Fruit fly (Drosophila melanogaster) whole organism, embryonic: ENCODE measurements around the gene Fibp.

ENCODE experiments used
- ATbp ChIP-seq: fragments of 200-800 bp; sonication (Bioruptor generic); optimal IDR thresholded peaks from 2 replicates; lab custom pipeline; 2017; ENCODE audit warnings: missing biosample characterization, mild to moderate bottlenecking, missing genetic modification characterization, missing genetic modification reagents
- Adf1 ChIP-seq: fragments of 200-800 bp; sonication (Bioruptor generic); IDR thresholded peaks from 2 replicates; pipeline ENCODE4 v1.3.6; 2022; ENCODE audit warnings: missing biosample characterization, missing genetic modification characterization
- Asciz ChIP-seq: fragments of 200-800 bp; sonication (Bioruptor generic); optimal IDR thresholded peaks from 2 replicates; lab custom pipeline; 2017; ENCODE audit warnings: missing biosample characterization, mild to moderate bottlenecking, missing genetic modification characterization, missing genetic modification reagents
- CG10209 ChIP-seq: fragments of 200-800 bp; sonication (Bioruptor generic); optimal IDR thresholded peaks from 3 replicates; lab custom pipeline; 2017; ENCODE audit warnings: missing biosample characterization, mild to moderate bottlenecking, missing genetic modification characterization, missing genetic modification reagents
- CG10366 ChIP-seq: fragments of 200-800 bp; sonication (Bioruptor generic); IDR thresholded peaks from 2 replicates; pipeline ENCODE4 v1.3.6; 2022; ENCODE audit warnings: missing biosample characterization, missing genetic modification characterization
- CG11560 ChIP-seq: fragments of 200-800 bp; sonication (Bioruptor generic); IDR thresholded peaks from 3 replicates; pipeline ENCODE4 v1.3.6; 2022; ENCODE audit warnings: missing biosample characterization, missing genetic modification characterization
- CG11723 ChIP-seq: fragments of 200-800 bp; sonication (Bioruptor generic); optimal IDR thresholded peaks from 2 replicates; lab custom pipeline; 2017; ENCODE audit warnings: missing biosample characterization, mild to moderate bottlenecking, missing genetic modification characterization
- CG12104 ChIP-seq: fragments of 200-800 bp; sonication (Bioruptor generic); optimal IDR thresholded peaks from 3 replicates; lab custom pipeline; 2016; ENCODE audit warnings: missing biosample characterization, missing genetic modification characterization
- CG12391 ChIP-seq: fragments of 200-800 bp; sonication (Bioruptor generic); optimal IDR thresholded peaks from 3 replicates; lab custom pipeline; 2018; ENCODE audit warnings: missing biosample characterization, mild to moderate bottlenecking, missing genetic modification characterization, moderate library complexity
- CG13296 ChIP-seq: fragments of 200-800 bp; sonication (Bioruptor generic); optimal IDR thresholded peaks from 3 replicates; lab custom pipeline; 2018; ENCODE audit warnings: missing biosample characterization, mild to moderate bottlenecking, missing genetic modification characterization
- CG15073 ChIP-seq: fragments of 200-800 bp; sonication (Bioruptor generic); optimal IDR thresholded peaks from 2 replicates; lab custom pipeline; 2016; ENCODE audit warnings: missing biosample characterization, missing genetic modification characterization
- CG1603 ChIP-seq: fragments of 200-800 bp; sonication (Bioruptor generic); optimal IDR thresholded peaks from 2 replicates; lab custom pipeline; 2019; ENCODE audit warnings: missing biosample characterization, mild to moderate bottlenecking, missing genetic modification characterization, moderate library complexity
- CG17802 ChIP-seq: fragments of 200-800 bp; sonication (Bioruptor generic); optimal IDR thresholded peaks from 2 replicates; lab custom pipeline; 2018; ENCODE audit warnings: missing biosample characterization, mild to moderate bottlenecking, missing genetic modification characterization, moderate library complexity
- CG18764 ChIP-seq: fragments of 200-800 bp; sonication (Bioruptor generic); optimal IDR thresholded peaks from 3 replicates; lab custom pipeline; 2016; ENCODE audit warnings: missing biosample characterization, missing genetic modification characterization
- CG2129 ChIP-seq: fragments of 200-800 bp; sonication (Bioruptor generic); IDR thresholded peaks from 2 replicates; pipeline ENCODE4 v1.3.6; 2022; ENCODE audit warnings: missing biosample characterization, missing genetic modification characterization; ENCODE audit not compliant: partially characterized antibody
- CG30020 ChIP-seq: fragments of 200-800 bp; optimal IDR thresholded peaks from 2 replicates; lab custom pipeline; 2019; ENCODE audit warnings: missing biosample characterization, mild to moderate bottlenecking, missing genetic modification characterization, moderate library complexity
- CG31388 ChIP-seq: fragments of 200-800 bp; sonication (Bioruptor generic); optimal IDR thresholded peaks from 2 replicates; lab custom pipeline; 2016; ENCODE audit warnings: missing biosample characterization, missing genetic modification characterization
- CG32532 ChIP-seq: fragments of 200-800 bp; sonication (Bioruptor generic); IDR thresholded peaks from 2 replicates; pipeline ENCODE4 v1.3.6; 2022; ENCODE audit warnings: missing biosample characterization, missing genetic modification characterization
- CG34224 ChIP-seq: fragments of 200-800 bp; sonication (Bioruptor generic); IDR thresholded peaks from 3 replicates; pipeline ENCODE4 v1.3.6; 2022; ENCODE audit warnings: missing biosample characterization, missing genetic modification characterization; ENCODE audit not compliant: partially characterized antibody
- CG3995 ChIP-seq: fragments of 200-800 bp; sonication (Bioruptor generic); optimal IDR thresholded peaks from 3 replicates; lab custom pipeline; 2016; ENCODE audit warnings: missing biosample characterization, missing genetic modification characterization
- CG4328 ChIP-seq: fragments of 200-800 bp; sonication (Bioruptor generic); optimal IDR thresholded peaks from 3 replicates; lab custom pipeline; 2017; ENCODE audit warnings: missing biosample characterization, missing genetic modification reagents, missing genetic modification characterization
- CG4854 ChIP-seq: fragments of 200-800 bp; sonication (Bioruptor generic); optimal IDR thresholded peaks from 2 replicates; lab custom pipeline; 2016; ENCODE audit warnings: missing biosample characterization, missing genetic modification characterization, inconsistent platforms
- CG6791 ChIP-seq: fragments of 200-800 bp; sonication (Bioruptor generic); IDR thresholded peaks from 3 replicates; pipeline ENCODE4 v1.3.6; 2022; ENCODE audit warnings: missing biosample characterization, missing genetic modification characterization; ENCODE audit not compliant: partially characterized antibody
- CG8924 ChIP-seq: fragments of 200-800 bp; optimal IDR thresholded peaks from 3 replicates; lab custom pipeline; 2019; ENCODE audit warnings: missing biosample characterization, mild to moderate bottlenecking, missing genetic modification characterization, moderate library complexity
- Dfd ChIP-seq, 2 experiments: fragments of >200 bp; optimal IDR thresholded peaks; 2 replicates each; lab custom pipeline; 2017; ENCODE audit warnings: missing biosample characterization in 2 of 2, missing genetic modification characterization in 2 of 2
- Doc2 ChIP-seq: fragments of 200-800 bp; sonication (Bioruptor generic); IDR thresholded peaks from 2 replicates; pipeline ENCODE4 v1.3.6; 2022; ENCODE audit warnings: missing biosample characterization, missing genetic modification characterization
- Ets65A ChIP-seq: fragments of 200-800 bp; sonication (Bioruptor generic); peaks from one replicate; lab custom pipeline; 2016; ENCODE audit warnings: missing biosample characterization, missing genetic modification characterization
- Ets97D ChIP-seq: fragments of 200-800 bp; sonication (Bioruptor generic); optimal IDR thresholded peaks from 3 replicates; lab custom pipeline; 2016; ENCODE audit warnings: missing biosample characterization, missing genetic modification characterization
- HLH4C ChIP-seq: fragments of 200-800 bp; sonication (Bioruptor generic); IDR thresholded peaks from 3 replicates; pipeline ENCODE4 v1.3.6; 2022; ENCODE audit warnings: missing biosample characterization, missing genetic modification characterization; ENCODE audit not compliant: partially characterized antibody
- HmgD ChIP-seq: fragments of 200-800 bp; sonication (Bioruptor generic); optimal IDR thresholded peaks from 3 replicates; lab custom pipeline; 2016; ENCODE audit warnings: missing biosample characterization, missing genetic modification characterization
- Hmx ChIP-seq: fragments of 200-800 bp; sonication (Bioruptor generic); optimal IDR thresholded peaks from 2 replicates; lab custom pipeline; 2016; ENCODE audit warnings: missing biosample characterization, missing genetic modification characterization
- Hr39 ChIP-seq: fragments of >200 bp; optimal IDR thresholded peaks from 2 replicates; lab custom pipeline; 2017
- Myb ChIP-seq: fragments of 200-800 bp; sonication (Bioruptor generic); optimal IDR thresholded peaks from 2 replicates; lab custom pipeline; 2016; ENCODE audit warnings: missing biosample characterization, missing genetic modification characterization
- Oaz ChIP-seq: fragments of 200-800 bp; sonication (Bioruptor generic); IDR thresholded peaks from 2 replicates; pipeline ENCODE4 v1.3.6; 2022; ENCODE audit warnings: missing biosample characterization, missing genetic modification characterization
- Poxn ChIP-seq: fragments of 200-800 bp; sonication (Bioruptor generic); IDR thresholded peaks from 2 replicates; pipeline ENCODE4 v1.3.6; 2022; ENCODE audit warnings: missing biosample characterization, missing genetic modification characterization
- TFAM ChIP-seq: fragments of 200-800 bp; sonication (Bioruptor generic); optimal IDR thresholded peaks from 2 replicates; lab custom pipeline; 2017; ENCODE audit warnings: missing biosample characterization, missing genetic modification characterization, inconsistent platforms
- aop ChIP-seq: fragments of 200-800 bp; sonication (Bioruptor generic); IDR thresholded peaks from 2 replicates; pipeline ENCODE4 v1.3.6; 2022; ENCODE audit warnings: missing biosample characterization, missing genetic modification characterization
- ash1 ChIP-seq: fragments of 200-800 bp; sonication (Bioruptor generic); optimal IDR thresholded peaks from 2 replicates; lab custom pipeline; 2018; ENCODE audit warnings: missing biosample characterization, mild to moderate bottlenecking, missing genetic modification characterization
- bowl ChIP-seq: fragments of 200-800 bp; sonication (Bioruptor generic); IDR thresholded peaks from 2 replicates; pipeline ENCODE4 v1.3.6; 2022; ENCODE audit warnings: missing biosample characterization, missing genetic modification characterization
- dm ChIP-seq: fragments of 200-800 bp; sonication (Bioruptor generic); optimal IDR thresholded peaks from 3 replicates; lab custom pipeline; 2016; ENCODE audit warnings: missing biosample characterization, missing genetic modification characterization
- fru ChIP-seq: fragments of >200 bp; optimal IDR thresholded peaks from 2 replicates; lab custom pipeline; 2017
- fu2 ChIP-seq: fragments of 200-800 bp; sonication (Bioruptor generic); optimal IDR thresholded peaks from 2 replicates; lab custom pipeline; 2016; ENCODE audit warnings: missing biosample characterization, missing genetic modification characterization
- grau ChIP-seq: fragments of 200-800 bp; optimal IDR thresholded peaks from 3 replicates; lab custom pipeline; 2019; ENCODE audit warnings: missing biosample characterization, mild to moderate bottlenecking, missing genetic modification characterization, moderate library complexity
- grn ChIP-seq: fragments of 200-800 bp; sonication (Bioruptor generic); optimal IDR thresholded peaks from 3 replicates; lab custom pipeline; 2017; ENCODE audit warnings: missing biosample characterization, missing genetic modification characterization
- lbe ChIP-seq: fragments of 200-800 bp; sonication (Bioruptor generic); optimal IDR thresholded peaks from 2 replicates; lab custom pipeline; 2016; ENCODE audit warnings: missing biosample characterization, mild to moderate bottlenecking, missing genetic modification characterization
- nerfin-1 ChIP-seq: fragments of 200-800 bp; sonication (Bioruptor generic); optimal IDR thresholded peaks from 3 replicates; lab custom pipeline; 2019; ENCODE audit warnings: missing biosample characterization, mild to moderate bottlenecking, missing genetic modification characterization, moderate library complexity
- row ChIP-seq: fragments of 200-800 bp; sonication (Bioruptor generic); IDR thresholded peaks from 3 replicates; pipeline ENCODE4 v1.3.6; 2022; ENCODE audit warnings: missing biosample characterization, missing genetic modification characterization
- tgo ChIP-seq: fragments of 200-800 bp; sonication (Bioruptor generic); IDR thresholded peaks from 3 replicates; pipeline ENCODE4 v1.3.6; 2022; ENCODE audit warnings: missing biosample characterization, missing genetic modification characterization
- unpg ChIP-seq: fragments of 200-800 bp; sonication (Bioruptor generic); optimal IDR thresholded peaks from 3 replicates; lab custom pipeline; 2018; ENCODE audit warnings: missing biosample characterization, mild to moderate bottlenecking, missing genetic modification characterization, moderate library complexity
- zf30C ChIP-seq: fragments of 200-800 bp; sonication (Bioruptor generic); optimal IDR thresholded peaks from 3 replicates; lab custom pipeline; 2018; ENCODE audit warnings: missing biosample characterization, mild to moderate bottlenecking, missing genetic modification characterization

Fibp gene

DNA sequence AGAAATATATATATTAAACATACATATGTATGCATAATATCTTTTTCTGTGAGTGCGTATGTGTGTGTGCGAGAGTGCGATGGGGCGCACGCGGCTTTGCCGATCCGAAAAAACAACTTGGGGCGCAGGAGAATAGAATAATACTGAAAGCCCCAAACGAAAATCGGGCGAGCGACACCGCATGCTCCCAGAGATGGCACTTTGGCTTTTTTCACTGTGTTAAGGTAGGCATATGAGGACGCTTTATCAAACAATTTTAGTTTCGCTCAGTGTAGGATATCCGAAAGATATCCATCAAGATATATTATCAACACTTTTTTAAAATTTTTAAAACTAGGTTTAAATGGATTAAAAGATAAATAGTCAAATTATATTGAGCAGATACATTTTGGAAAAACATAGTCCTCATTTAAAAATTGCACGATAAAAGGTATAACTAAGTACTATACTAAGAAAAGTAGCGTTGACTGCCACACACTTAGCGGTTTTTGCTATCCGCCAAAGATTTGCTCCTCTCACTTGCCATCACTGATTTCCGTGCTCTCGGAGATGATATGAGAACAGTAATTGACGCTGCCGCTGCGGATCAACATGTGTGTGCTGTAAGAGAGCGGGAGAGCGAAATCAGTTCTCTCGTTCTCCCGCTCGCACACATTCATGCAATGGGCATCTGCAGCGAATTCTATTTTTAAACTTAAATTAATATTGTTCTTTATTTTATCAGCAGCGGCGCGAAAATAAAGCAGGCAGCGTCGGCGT lies 26.7 kb downstream of the Fibp start (continued):
- TF ChIP-seq CG11560 (tag; lab: Robert Waterston, UW): no peak
- no peak for TF ChIP-seq CG15073 (GFP tag; lab: Kevin White, UChicago)
- peak; percentile 45 for TF ChIP-seq ATbp (GFP tag; lab: Kevin White, UChicago)
- TF ChIP-seq tgo (GFP tag; lab: Robert Waterston, UW): peak; percentile 26; the same call in 1 of the 3 replicates
- TF ChIP-seq CG30020 (tag; lab: Kevin White, UChicago): peak; percentile 37
- peak in 1 of 2 experiments; percentile 61 for TF ChIP-seq Dfd (GFP tag; optimal IDR thresholded peaks at IDR 0.05; lab: Kevin White, UChicago)
- peak; percentile 80 for TF ChIP-seq grau (tag; lab: Kevin White, UChicago)
- peak; percentile 19; the same call in 1 of the 2 replicates for TF ChIP-seq CG10366
- peak; percentile 33 for TF ChIP-seq CG17802 (tag; lab: Kevin White, UChicago)
- no peak for TF ChIP-seq HmgD
- TF ChIP-seq grn (GFP tag; lab: Kevin White, UChicago): no peak
- peak; percentile 95 for TF ChIP-seq row
- peak; percentile 13 for TF ChIP-seq Hmx (GFP tag; lab: Kevin White, UChicago)
- peak; percentile 96 for TF ChIP-seq Ets65A
- TF ChIP-seq fu2 (GFP tag; lab: Kevin White, UChicago): peak; percentile 58
- no peak for TF ChIP-seq bowl
- no peak for TF ChIP-seq CG31388 (GFP tag; lab: Kevin White, UChicago)
- TF ChIP-seq CG12104 (GFP tag; lab: Kevin White, UChicago): peak; percentile 48
- peak; percentile 34 for TF ChIP-seq CG3995 (GFP tag; lab: Kevin White, UChicago)
- TF ChIP-seq fru (lab: Kevin White, UChicago): no peak
- peak; percentile 6 for TF ChIP-seq Ets97D (GFP tag; lab: Kevin White, UChicago)
- peak; percentile 37; the same call in 1 of the 2 replicates for TF ChIP-seq CG32532 (GFP tag; lab: Robert Waterston, UW)
- TF ChIP-seq CG8924 (tag; lab: Kevin White, UChicago): peak; percentile 68
- peak; percentile 45 for TF ChIP-seq CG13296 (GFP tag; lab: Kevin White, UChicago)
- no peak for TF ChIP-seq ash1 (GFP tag; lab: Kevin White, UChicago)
- peak; percentile 69 for TF ChIP-seq dm (GFP tag; lab: Kevin White, UChicago)
- TF ChIP-seq CG2129 (GFP tag; lab: Robert Waterston, UW): no peak
- peak; percentile 21 for TF ChIP-seq CG4328 (GFP tag; lab: Kevin White, UChicago)
- no peak for TF ChIP-seq aop
- peak; percentile 78 for TF ChIP-seq CG12391 (tag; lab: Kevin White, UChicago)
- TF ChIP-seq Adf1 (GFP tag; lab: Robert Waterston, UW): no peak
- peak; percentile 22 for TF ChIP-seq Myb (GFP tag; lab: Kevin White, UChicago)
- peak; percentile 3 for TF ChIP-seq lbe
- TF ChIP-seq nerfin-1 (tag; lab: Kevin White, UChicago): peak; percentile 7
- no peak for TF ChIP-seq Hr39 (lab: Kevin White, UChicago)
- no peak for TF ChIP-seq Doc2 (GFP tag; lab: Robert Waterston, UW)
- TF ChIP-seq CG6791 (GFP tag; lab: Robert Waterston, UW): peak; percentile 46; the same call in 1 of the 3 replicates
- no peak for TF ChIP-seq CG4854 (GFP tag; lab: Kevin White, UChicago)
- TF ChIP-seq CG10209: peak; percentile 75
- no peak for TF ChIP-seq Oaz (GFP tag; lab: Robert Waterston, UW)
- TF ChIP-seq CG34224 (GFP tag; lab: Robert Waterston, UW): no peak; the same call in 2 of the 3 replicates
- TF ChIP-seq Asciz (GFP tag; lab: Kevin White, UChicago): no peak
- no peak for TF ChIP-seq HLH4C (GFP tag; lab: Robert Waterston, UW)
- TF ChIP-seq CG11723 (GFP tag; lab: Kevin White, UChicago): peak; percentile 46
- peak; percentile 15 for TF ChIP-seq CG1603 (tag; lab: Kevin White, UChicago)
- no peak for TF ChIP-seq Poxn (GFP tag; lab: Robert Waterston, UW)
- peak; percentile 28 for TF ChIP-seq unpg (GFP tag; lab: Kevin White, UChicago)
- TF ChIP-seq CG18764: peak; percentile 15
- peak; percentile 75 for TF ChIP-seq zf30C (GFP tag; lab: Kevin White, UChicago)
- no peak for TF ChIP-seq TFAM (GFP tag; lab: Kevin White, UChicago)
